Worm (Caenorhabditis elegans) whole organism, young adult: ENCODE data around the gene F46B3.1.

Experiments
- Y53G8AR.9 ChIP-seq: fragments of 200-800 bp; sonication (Bioruptor generic); conservative IDR thresholded peaks from 2 replicates; pipeline ENCODE4 v1.3.6; 2022; ENCODE audit warnings: missing genetic modification reagents, missing genetic modification characterization, missing compliant biosample characterization
- aptf-3 ChIP-seq: fragments of 200-800 bp; sonication (Bioruptor generic); IDR thresholded peaks from 2 replicates; pipeline ENCODE4 v1.3.6; 2022; ENCODE audit warnings: missing genetic modification characterization, missing compliant biosample characterization
- atf-7 ChIP-seq: sonication (generic microtip); optimal IDR thresholded peaks from 2 replicates; lab custom pipeline; 2017; ENCODE audit warnings: mild to moderate bottlenecking, missing genetic modification characterization, missing compliant biosample characterization
- attf-5 ChIP-seq: fragments of 200-800 bp; sonication (Bioruptor generic); optimal IDR thresholded peaks from 2 replicates; lab custom pipeline; 2018; ENCODE audit warnings: mild to moderate bottlenecking, missing genetic modification characterization, missing compliant biosample characterization
- ceh-91 ChIP-seq: fragments of 200-800 bp; sonication (Bioruptor generic); IDR thresholded peaks from 2 replicates; pipeline ENCODE4 v1.3.6; 2022; ENCODE audit warnings: missing genetic modification reagents, missing genetic modification characterization, missing compliant biosample characterization
- efl-1 ChIP-seq: fragments of 150-350 bp; optimal IDR thresholded peaks from 2 replicates; lab custom pipeline; 2014; ENCODE audit warnings: missing biosample characterization, missing genetic modification reagents, missing genetic modification characterization
- egl-44 ChIP-seq: fragments of 200-800 bp; sonication (Bioruptor generic); IDR thresholded peaks from 2 replicates; pipeline ENCODE4 v1.3.6; 2022; ENCODE audit warnings: missing genetic modification reagents, missing genetic modification characterization, missing compliant biosample characterization
- fkh-3 ChIP-seq: sonication (generic microtip); optimal IDR thresholded peaks from 2 replicates; lab custom pipeline; 2016; ENCODE audit warnings: mild to moderate bottlenecking, missing genetic modification characterization, missing compliant biosample characterization
- rcor-1 ChIP-seq: fragments of 200-800 bp; sonication (Bioruptor generic); IDR thresholded peaks from 2 replicates; pipeline ENCODE4 v1.3.6; 2022; ENCODE audit warnings: missing genetic modification reagents, missing genetic modification characterization, missing compliant biosample characterization
- snpc-4 ChIP-seq, 5 experiments: fragments of 150-350 bp in 1 of 5; sonication (generic microtip) in 4 of 5; optimal IDR thresholded peaks; 2 replicates each; lab custom pipeline; 2014 to 2018; ENCODE audit warnings: missing genetic modification characterization in 5 of 5, missing biosample characterization in 3 of 5, antibody characterized with exemption in 2 of 5, mild to moderate bottlenecking in 2 of 5, missing compliant biosample characterization in 2 of 5, missing genotype in 2 of 5, moderate library complexity in 2 of 5, missing genetic modification reagents in 1 of 5

- TF ChIP-seq atf-7 (tag; lab: Kevin White, UChicago) (no peak), ceh-91 (GFP tag; lab: Robert Waterston, UW) (no peak), fkh-3 (tag; lab: Kevin White, UChicago) (no peak), aptf-3 (GFP tag; lab: Robert Waterston, UW) (no peak), rcor-1 (GFP tag; lab: Robert Waterston, UW) (no peak), snpc-4 (GFP tag; optimal IDR thresholded peaks at IDR 0.05; lab: Kevin White, UChicago) (no peak), snpc-4 (tag; optimal IDR thresholded peaks at IDR 0.05; lab: Kevin White, UChicago) (no peak), efl-1 (GFP tag; lab: Kevin White, UChicago) (no peak), attf-5 (GFP tag; lab: Kevin White, UChicago) (no peak), Y53G8AR.9 (GFP tag; lab: Robert Waterston, UW) (no peak), egl-44 (GFP tag; lab: Robert Waterston, UW) (no peak)
These were observed 7.7 kb upstream of the F46B3.1 start, which contains the start of gene ttr-57 for ce11 chrV:20604606-20605155.
